Fruit fly (Drosophila melanogaster) whole organism, pupa: ENCODE measurements around the gene CG46270.

Experiments
- CG12605 ChIP-seq: fragments of 200-800 bp; sonication (Bioruptor generic); IDR thresholded peaks from 2 replicates; pipeline ENCODE4 v1.3.6; 2022; ENCODE audit warnings: missing biosample characterization, missing genetic modification characterization
- CG17806 ChIP-seq: fragments of 200-800 bp; sonication (Bioruptor generic); optimal IDR thresholded peaks from 2 replicates; lab custom pipeline; 2018; ENCODE audit warnings: missing biosample characterization, mild to moderate bottlenecking, missing genetic modification characterization, moderate library complexity
- CG34367 ChIP-seq: fragments of 200-800 bp; sonication (Bioruptor generic); optimal IDR thresholded peaks from 2 replicates; lab custom pipeline; 2018; ENCODE audit warnings: missing biosample characterization, mild to moderate bottlenecking, missing genetic modification characterization

- no peak for TF ChIP-seq CG12605 (GFP tag; lab: Robert Waterston, UW)
- TF ChIP-seq CG17806 (tag; lab: Kevin White, UChicago) = no peak
- no peak for TF ChIP-seq CG34367 (tag; lab: Kevin White, UChicago)
Measured at dm6 chr3R:10433408-10433980, 5.3 kb upstream of the CG46270 start.
